Worm (Caenorhabditis elegans) whole organism, L3 larva: Measurements from ENCODE around the gene aat-8.

Source experiments
- aly-2 ChIP-seq: fragments of 150-350 bp; optimal IDR thresholded peaks from 2 replicates; lab custom pipeline; 2014; ENCODE audit warnings: missing biosample characterization, missing genetic modification characterization
- ama-1 ChIP-seq: fragments of 150-350 bp; optimal IDR thresholded peaks from 2 replicates; lab custom pipeline; 2018
- elt-1 ChIP-seq: fragments of 150-350 bp; optimal IDR thresholded peaks from 2 replicates; lab custom pipeline; 2014; ENCODE audit warnings: missing biosample characterization, missing genetic modification characterization
- elt-2 ChIP-seq: sonication (generic microtip); optimal IDR thresholded peaks from 2 replicates; lab custom pipeline; 2016; ENCODE audit warnings: missing genetic modification reagents, mild to moderate bottlenecking, missing genetic modification characterization, missing compliant biosample characterization
- elt-3 ChIP-seq, 3 experiments: fragments of 150-350 bp in 1 of 3; sonication (generic microtip) in 2 of 3; optimal IDR thresholded peaks; 2 replicates in 2 of 3; 4 replicates in 1 of 3; lab custom pipeline; 2014 to 2017; ENCODE audit warnings: missing biosample characterization in 3 of 3, missing genetic modification characterization in 3 of 3
- jun-1 ChIP-seq: fragments of 150-350 bp; optimal IDR thresholded peaks from 2 replicates; lab custom pipeline; 2014; ENCODE audit warnings: missing biosample characterization, missing genetic modification reagents, missing genetic modification characterization
- lin-15B ChIP-seq: fragments of 150-350 bp; optimal IDR thresholded peaks from 2 replicates; lab custom pipeline; 2014; ENCODE audit warnings: missing biosample characterization, missing genetic modification characterization
- lsy-12 ChIP-seq: sonication (generic microtip); optimal IDR thresholded peaks from 2 replicates; lab custom pipeline; 2016; ENCODE audit warnings: mild to moderate bottlenecking, missing genetic modification characterization, missing compliant biosample characterization
- nhr-25 ChIP-seq: sonication (generic microtip); optimal IDR thresholded peaks from 2 replicates; lab custom pipeline; 2017; ENCODE audit warnings: missing biosample characterization, missing genetic modification characterization
- nhr-76 ChIP-seq: fragments of 150-350 bp; sonication (generic microtip); optimal IDR thresholded peaks from 5 replicates; lab custom pipeline; 2014; ENCODE audit warnings: missing biosample characterization, missing genetic modification characterization
- snpc-4 ChIP-seq: fragments of 150-350 bp; optimal IDR thresholded peaks from 2 replicates; lab custom pipeline; 2014; ENCODE audit warnings: missing biosample characterization, missing genetic modification characterization
- zag-1 ChIP-seq: fragments of 150-350 bp; optimal IDR thresholded peaks from 2 replicates; lab custom pipeline; 2014; ENCODE audit warnings: missing biosample characterization, missing genetic modification characterization
- ztf-11 ChIP-seq: fragments of 150-350 bp; optimal IDR thresholded peaks from 2 replicates; lab custom pipeline; 2014; ENCODE audit warnings: missing biosample characterization, missing genetic modification characterization

DNA sequence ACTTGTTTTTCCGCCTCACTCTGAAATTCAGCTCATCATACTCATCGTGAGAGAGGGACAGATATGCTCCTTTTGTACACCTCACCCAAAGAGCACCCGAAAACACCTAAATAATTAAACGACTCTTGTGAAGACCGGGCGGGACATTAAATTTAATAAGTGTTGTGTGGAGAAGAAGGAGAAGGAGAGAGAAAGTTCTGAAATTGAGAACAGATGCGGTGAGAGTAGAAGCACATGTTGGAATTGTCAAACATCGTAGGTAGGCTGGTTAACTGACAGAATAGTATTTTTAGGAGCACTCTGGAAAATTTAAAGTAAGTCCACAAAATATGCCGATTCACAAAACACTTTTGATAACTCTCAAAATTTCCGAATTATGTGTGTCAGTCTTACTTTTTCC lies 11.3 kb downstream of the aat-8 start:
- TF ChIP-seq ama-1 (lab: Kevin White, UChicago) (no peak), elt-2 (no peak), elt-3 (tag; optimal IDR thresholded peaks at IDR 0.05; lab: Kevin White, UChicago) (no peak), nhr-25 (tag; lab: Kevin White, UChicago) (no peak), elt-1 (tag; lab: Kevin White, UChicago) (no peak), zag-1 (no peak), ztf-11 (no peak), nhr-76 (tag; lab: Kevin White, UChicago) (no peak), lin-15B (no peak), aly-2 (tag; lab: Kevin White, UChicago) (no peak), lsy-12 (no peak), snpc-4 (tag; lab: Kevin White, UChicago) (no peak), jun-1 (tag; lab: Kevin White, UChicago) (no peak)
